Fruit fly (Drosophila melanogaster) whole organism, embryonic: ENCODE data around the gene Syx4.
A peak's percentile ranks its signal among the peaks of the same experiment; 100 is the strongest.

Source experiments
- CG11398 ChIP-seq: fragments of 200-800 bp; sonication (Bioruptor generic); optimal IDR thresholded peaks from 2 replicates; lab custom pipeline; 2016; ENCODE audit warnings: missing biosample characterization, missing genetic modification characterization
- CG11696 ChIP-seq: fragments of 200-800 bp; sonication (Bioruptor generic); IDR thresholded peaks from 2 replicates; pipeline ENCODE4 v1.3.6; 2022; ENCODE audit warnings: missing biosample characterization, missing genetic modification characterization
- CG14860 ChIP-seq: fragments of 200-800 bp; sonication (Bioruptor generic); IDR thresholded peaks from 3 replicates; pipeline ENCODE4 v1.3.6; 2022; ENCODE audit warnings: missing biosample characterization, missing genetic modification characterization; ENCODE audit not compliant: partially characterized antibody
- CG14965 ChIP-seq: fragments of 200-800 bp; sonication (Bioruptor generic); optimal IDR thresholded peaks from 2 replicates; lab custom pipeline; 2016; ENCODE audit warnings: missing biosample characterization, missing genetic modification characterization, borderline replicate concordance
- CG17186 ChIP-seq: fragments of 200-800 bp; sonication (Bioruptor generic); optimal IDR thresholded peaks from 3 replicates; lab custom pipeline; 2017; ENCODE audit warnings: missing biosample characterization, missing genetic modification reagents, missing genetic modification characterization
- CG17359 ChIP-seq: fragments of 200-800 bp; sonication (Bioruptor generic); optimal IDR thresholded peaks from 3 replicates; lab custom pipeline; 2018; ENCODE audit warnings: missing biosample characterization, mild to moderate bottlenecking, missing genetic modification characterization, moderate library complexity
- CG17385 ChIP-seq: fragments of 200-800 bp; sonication (Bioruptor generic); optimal IDR thresholded peaks from 3 replicates; lab custom pipeline; 2018; ENCODE audit warnings: missing biosample characterization, mild to moderate bottlenecking, missing genetic modification characterization
- CG2199 ChIP-seq: fragments of 200-800 bp; sonication (Bioruptor generic); IDR thresholded peaks from 3 replicates; pipeline ENCODE4 v1.3.6; 2022; ENCODE audit warnings: missing biosample characterization, missing genetic modification characterization
- CG2712 ChIP-seq: fragments of 200-800 bp; optimal IDR thresholded peaks from 3 replicates; lab custom pipeline; 2019; ENCODE audit warnings: missing biosample characterization, mild to moderate bottlenecking, missing genetic modification characterization, moderate library complexity
- CG30403 ChIP-seq: fragments of 200-800 bp; sonication (Bioruptor generic); optimal IDR thresholded peaks from 3 replicates; lab custom pipeline; 2016; ENCODE audit warnings: missing biosample characterization, missing genetic modification characterization
- CG31224 ChIP-seq: fragments of 200-800 bp; sonication (Bioruptor generic); IDR thresholded peaks from 2 replicates; pipeline ENCODE4 v1.3.6; 2022; ENCODE audit warnings: missing biosample characterization, missing genetic modification characterization
- CG32767 ChIP-seq: fragments of 200-800 bp; sonication (Bioruptor generic); IDR thresholded peaks from 2 replicates; pipeline ENCODE4 v1.3.6; 2022; ENCODE audit warnings: missing biosample characterization, missing genetic modification characterization
- CG34422 ChIP-seq: fragments of 200-800 bp; sonication (Bioruptor generic); IDR thresholded peaks from 3 replicates; pipeline ENCODE4 v1.3.6; 2022; ENCODE audit warnings: missing biosample characterization, missing genetic modification characterization
- CG3838 ChIP-seq: fragments of 200-800 bp; sonication (Bioruptor generic); optimal IDR thresholded peaks from 3 replicates; lab custom pipeline; 2016; ENCODE audit warnings: missing biosample characterization, missing genetic modification characterization
- CG4404 ChIP-seq: fragments of 200-800 bp; sonication (Bioruptor generic); IDR thresholded peaks from 2 replicates; pipeline ENCODE4 v1.3.6; 2022; ENCODE audit warnings: missing biosample characterization, missing genetic modification characterization
- CG6254 ChIP-seq: fragments of 200-800 bp; sonication (Bioruptor generic); optimal IDR thresholded peaks from 3 replicates; lab custom pipeline; 2017; ENCODE audit warnings: mild to moderate bottlenecking, missing biosample characterization, missing genetic modification reagents, missing genetic modification characterization
- CG6272 ChIP-seq: fragments of 200-800 bp; sonication (Bioruptor generic); IDR thresholded peaks from 2 replicates; pipeline ENCODE4 v1.3.6; 2022; ENCODE audit warnings: missing biosample characterization, missing genetic modification characterization
- CG7987 ChIP-seq: fragments of 200-800 bp; sonication (Bioruptor generic); optimal IDR thresholded peaks from 2 replicates; lab custom pipeline; 2018; ENCODE audit warnings: missing biosample characterization, mild to moderate bottlenecking, missing genetic modification characterization, moderate library complexity
- CG8924 ChIP-seq: fragments of 200-800 bp; optimal IDR thresholded peaks from 3 replicates; lab custom pipeline; 2019; ENCODE audit warnings: missing biosample characterization, mild to moderate bottlenecking, missing genetic modification characterization, moderate library complexity
- CG9437 ChIP-seq: fragments of 200-800 bp; sonication (Bioruptor generic); optimal IDR thresholded peaks from 2 replicates; lab custom pipeline; 2018; ENCODE audit warnings: missing biosample characterization, mild to moderate bottlenecking, missing genetic modification characterization
- Doc3 ChIP-seq: fragments of 200-800 bp; sonication (Bioruptor generic); IDR thresholded peaks from 3 replicates; pipeline ENCODE4 v1.3.6; 2022; ENCODE audit warnings: missing biosample characterization, missing genetic modification characterization; ENCODE audit not compliant: partially characterized antibody
- Dref ChIP-seq: fragments of 200-800 bp; sonication (Bioruptor generic); IDR thresholded peaks from 2 replicates; pipeline ENCODE4 v1.3.6; 2022; ENCODE audit warnings: missing biosample characterization, missing genetic modification characterization
- Eip74EF ChIP-seq, 2 experiments: fragments of 200-800 bp in 1 of 2; fragments of >200 bp in 1 of 2; sonication (Bioruptor generic) in 1 of 2; optimal IDR thresholded peaks; 2 replicates each; lab custom pipeline; 2017 to 2019; ENCODE audit warnings: missing biosample characterization in 2 of 2, missing genetic modification characterization in 2 of 2, mild to moderate bottlenecking in 1 of 2, moderate library complexity in 1 of 2
- HmgD ChIP-seq: fragments of 200-800 bp; sonication (Bioruptor generic); optimal IDR thresholded peaks from 3 replicates; lab custom pipeline; 2016; ENCODE audit warnings: missing biosample characterization, missing genetic modification characterization
- Hmr ChIP-seq: fragments of 200-800 bp; sonication (Bioruptor generic); optimal IDR thresholded peaks from 3 replicates; lab custom pipeline; 2017; ENCODE audit warnings: mild to moderate bottlenecking, missing biosample characterization, missing genetic modification reagents, missing genetic modification characterization
- Kr ChIP-seq: fragments of 200-800 bp; sonication (Bioruptor generic); optimal IDR thresholded peaks from 2 replicates; lab custom pipeline; 2017; ENCODE audit warnings: missing biosample characterization, mild to moderate bottlenecking, missing genetic modification characterization
- Lim3 ChIP-seq: fragments of 200-800 bp; sonication (Bioruptor generic); IDR thresholded peaks from 2 replicates; pipeline ENCODE4 v1.3.6; 2022; ENCODE audit warnings: missing biosample characterization, missing genetic modification characterization
- Lpt ChIP-seq: fragments of >200 bp; optimal IDR thresholded peaks from 2 replicates; lab custom pipeline; 2018; ENCODE audit warnings: missing biosample characterization, missing genetic modification characterization
- Max ChIP-seq: fragments of 200-800 bp; sonication (Bioruptor generic); optimal IDR thresholded peaks from 2 replicates; lab custom pipeline; 2016; ENCODE audit warnings: missing biosample characterization, mild to moderate bottlenecking, missing genetic modification characterization
- Myb ChIP-seq: fragments of 200-800 bp; sonication (Bioruptor generic); optimal IDR thresholded peaks from 2 replicates; lab custom pipeline; 2016; ENCODE audit warnings: missing biosample characterization, missing genetic modification characterization
- Nf-YA ChIP-seq: fragments of 200-800 bp; sonication (Bioruptor generic); IDR thresholded peaks from 2 replicates; pipeline ENCODE4 v1.3.6; 2022; ENCODE audit warnings: missing biosample characterization, missing genetic modification characterization
- Nf-YB ChIP-seq: fragments of 200-800 bp; sonication (Bioruptor generic); optimal IDR thresholded peaks from 3 replicates; lab custom pipeline; 2019; ENCODE audit warnings: missing biosample characterization, mild to moderate bottlenecking, missing genetic modification characterization, moderate library complexity
- Tbp ChIP-seq: fragments of >200 bp; optimal IDR thresholded peaks from 2 replicates; lab custom pipeline; 2018; ENCODE audit warnings: missing biosample characterization, missing genetic modification characterization
- abd-A ChIP-seq: fragments of 200-800 bp; sonication (Bioruptor generic); optimal IDR thresholded peaks from 3 replicates; lab custom pipeline; 2019; ENCODE audit warnings: missing biosample characterization, mild to moderate bottlenecking, missing genetic modification characterization, moderate library complexity
- bbx ChIP-seq: fragments of 200-800 bp; sonication (Bioruptor generic); IDR thresholded peaks from 2 replicates; pipeline ENCODE4 v1.3.6; 2022; ENCODE audit warnings: missing biosample characterization, missing genetic modification characterization; ENCODE audit not compliant: partially characterized antibody
- dati ChIP-seq: fragments of 200-800 bp; sonication (Bioruptor generic); IDR thresholded peaks from 2 replicates; pipeline ENCODE4 v1.3.6; 2022; ENCODE audit warnings: missing biosample characterization, missing genetic modification characterization
- gcm2 ChIP-seq: fragments of 200-800 bp; sonication (Bioruptor generic); optimal IDR thresholded peaks from 2 replicates; lab custom pipeline; 2016; ENCODE audit warnings: missing biosample characterization, missing genetic modification characterization
- grau ChIP-seq: fragments of 200-800 bp; optimal IDR thresholded peaks from 3 replicates; lab custom pipeline; 2019; ENCODE audit warnings: missing biosample characterization, mild to moderate bottlenecking, missing genetic modification characterization, moderate library complexity
- ham ChIP-seq: fragments of 200-800 bp; sonication (Bioruptor generic); IDR thresholded peaks from 2 replicates; pipeline ENCODE4 v1.3.6; 2022; ENCODE audit warnings: missing biosample characterization, missing genetic modification characterization
- jumu ChIP-seq: fragments of 200-800 bp; sonication (Bioruptor generic); optimal IDR thresholded peaks from 3 replicates; lab custom pipeline; 2016; ENCODE audit warnings: missing biosample characterization, missing genetic modification characterization
- kni ChIP-seq: fragments of 200-800 bp; sonication (Bioruptor generic); optimal IDR thresholded peaks from 3 replicates; lab custom pipeline; 2017; ENCODE audit warnings: mild to moderate bottlenecking, missing biosample characterization, missing genetic modification reagents, missing genetic modification characterization
- lilli ChIP-seq: fragments of 200-800 bp; sonication (Bioruptor generic); optimal IDR thresholded peaks from 3 replicates; lab custom pipeline; 2016; ENCODE audit warnings: missing biosample characterization, missing genetic modification characterization
- maf-S ChIP-seq: fragments of 200-800 bp; sonication (Bioruptor generic); optimal IDR thresholded peaks from 2 replicates; lab custom pipeline; 2016; ENCODE audit warnings: missing biosample characterization, missing genetic modification characterization
- phol ChIP-seq: fragments of 200-800 bp; sonication (Bioruptor generic); optimal IDR thresholded peaks from 3 replicates; lab custom pipeline; 2018; ENCODE audit warnings: missing biosample characterization, mild to moderate bottlenecking, missing genetic modification characterization, moderate library complexity
- prd ChIP-seq, 3 experiments: fragments of >200 bp in 2 of 3; fragments of 200-800 bp in 1 of 3; sonication (Bioruptor generic) in 1 of 3; optimal IDR thresholded peaks in 2 of 3; IDR thresholded peaks in 1 of 3; 2 replicates in 2 of 3; 3 replicates in 1 of 3; pipeline versions ENCODE4 v1.3.6 to Lab custom; 2017 to 2022; ENCODE audit warnings: missing biosample characterization in 1 of 3, missing genetic modification characterization in 1 of 3
- pum ChIP-seq: fragments of 200-800 bp; sonication (Bioruptor generic); optimal IDR thresholded peaks from 2 replicates; lab custom pipeline; 2016; ENCODE audit warnings: missing biosample characterization, missing genetic modification characterization
- run ChIP-seq: fragments of 200-800 bp; sonication (Bioruptor generic); optimal IDR thresholded peaks from 3 replicates; lab custom pipeline; 2018; ENCODE audit warnings: missing biosample characterization, mild to moderate bottlenecking, missing genetic modification characterization
- slou ChIP-seq: fragments of 200-800 bp; sonication (Bioruptor generic); optimal IDR thresholded peaks from 3 replicates; lab custom pipeline; 2016; ENCODE audit warnings: missing biosample characterization, missing genetic modification characterization
- vfl ChIP-seq: fragments of 200-800 bp; sonication (Bioruptor generic); optimal IDR thresholded peaks from 2 replicates; lab custom pipeline; 2016; ENCODE audit warnings: missing biosample characterization, missing genetic modification characterization
- yki ChIP-seq: fragments of >200 bp; optimal IDR thresholded peaks from 3 replicates; lab custom pipeline; 2018

Syx4 gene

DNA sequence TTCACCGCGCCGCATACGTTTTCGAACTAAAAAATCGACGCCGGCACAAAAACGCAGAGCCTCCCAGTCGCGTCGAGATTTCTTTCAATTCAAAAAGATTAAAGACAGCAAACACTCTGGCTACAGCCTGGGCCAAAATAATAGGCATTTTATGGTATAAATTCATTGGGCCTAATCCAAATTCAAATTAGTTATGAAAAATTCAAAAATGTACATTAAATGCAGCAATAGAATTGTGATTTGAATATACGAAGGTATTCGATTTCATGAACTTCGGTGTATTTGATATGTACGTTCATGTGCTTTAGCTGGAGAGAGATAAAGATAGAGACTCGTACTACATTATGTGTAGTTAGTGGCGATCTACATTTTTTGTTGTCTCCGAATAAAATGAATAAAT lies at the start of gene Syx4 (continued):
- TF ChIP-seq lilli (peak; percentile 93), yki (lab: Kevin White, UChicago) (no peak), Max (GFP tag; lab: Kevin White, UChicago) (peak; percentile 87), CG2712 (tag; lab: Kevin White, UChicago) (peak; percentile 87), Eip74EF (GFP tag; optimal IDR thresholded peaks at IDR 0.05; lab: Kevin White, UChicago) (peak in 1 of 2 experiments; percentile 85), abd-A (no peak), CG34422 (GFP tag; lab: Robert Waterston, UW) (peak; percentile 89), CG11696 (GFP tag; lab: Robert Waterston, UW) (peak; percentile 98), slou (GFP tag; lab: Kevin White, UChicago) (no peak), Tbp (GFP tag; lab: Kevin White, UChicago) (no peak), CG17186 (no peak), run (tag; lab: Kevin White, UChicago) (peak; percentile 85), CG4404 (GFP tag; lab: Robert Waterston, UW) (peak; percentile 36; the same call in 1 of the 2 replicates), maf-S (GFP tag; lab: Kevin White, UChicago) (peak; percentile 84), CG3838 (GFP tag; lab: Kevin White, UChicago) (peak; percentile 77), CG6254 (GFP tag; lab: Kevin White, UChicago) (peak; percentile 67), dati (GFP tag; lab: Robert Waterston, UW) (peak; percentile 26; the same call in 1 of the 2 replicates), Dref (0 out of 2 replicates have a peak, but pooled peaks have one; percentile 18), CG9437 (GFP tag; lab: Kevin White, UChicago) (peak; percentile 77), CG6272 (GFP tag; lab: Robert Waterston, UW) (peak; percentile 76), Lpt (GFP tag; lab: Kevin White, UChicago) (no peak), Nf-YA (GFP tag; lab: Robert Waterston, UW) (peak; percentile 77), CG17359 (tag; lab: Kevin White, UChicago) (peak; percentile 94), ham (GFP tag; lab: Robert Waterston, UW) (peak; percentile 51; the same call in 1 of the 2 replicates), CG17385 (peak; percentile 90), jumu (GFP tag; lab: Kevin White, UChicago) (peak; percentile 82), phol (tag; lab: Kevin White, UChicago) (peak; percentile 84), bbx (GFP tag; lab: Robert Waterston, UW) (no peak), Myb (GFP tag; lab: Kevin White, UChicago) (peak; percentile 75), CG32767 (peak; percentile 86), Lim3 (GFP tag; lab: Robert Waterston, UW) (peak; percentile 53; the same call in 1 of the 2 replicates), CG14860 (GFP tag; lab: Robert Waterston, UW) (no peak), CG14965 (GFP tag; lab: Kevin White, UChicago) (peak; percentile 59), prd (optimal IDR thresholded peaks at IDR 0.05; lab: Kevin White, UChicago) (no peak), prd (GFP tag; IDR thresholded peaks at IDR 0.05; lab: Robert Waterston, UW) (peak; percentile 85), grau (tag; lab: Kevin White, UChicago) (peak; percentile 91), CG2199 (peak; percentile 79; the same call in 2 of the 3 replicates), CG11398 (GFP tag; lab: Kevin White, UChicago) (peak; percentile 81), kni (GFP tag; lab: Kevin White, UChicago) (no peak), Hmr (peak; percentile 95), Nf-YB (GFP tag; lab: Kevin White, UChicago) (peak; percentile 76), pum (GFP tag; lab: Kevin White, UChicago) (peak; percentile 80), CG7987 (GFP tag; lab: Kevin White, UChicago) (peak; percentile 87), CG31224 (peak; percentile 83), HmgD (GFP tag; lab: Kevin White, UChicago) (peak; percentile 28), Doc3 (no peak), CG30403 (peak; percentile 88), Kr (GFP tag; lab: Kevin White, UChicago) (no peak), CG8924 (tag; lab: Kevin White, UChicago) (peak; percentile 93), gcm2 (GFP tag; lab: Kevin White, UChicago) (peak; percentile 80), vfl (GFP tag; lab: Kevin White, UChicago) (peak; percentile 83)
